Worm (Caenorhabditis elegans) whole organism, L1 larva: ENCODE measurements around the gene F38H4.3.

Experiments
- C04F5.9 ChIP-seq: sonication (generic microtip); optimal IDR thresholded peaks from 2 replicates; lab custom pipeline; 2016; ENCODE audit warnings: missing genetic modification characterization, missing compliant biosample characterization
- C16A3.4 ChIP-seq: fragments of 150-350 bp; optimal IDR thresholded peaks from 2 replicates; lab custom pipeline; 2014; ENCODE audit warnings: missing biosample characterization, missing genetic modification characterization
- C34B4.2 ChIP-seq: sonication (generic microtip); optimal IDR thresholded peaks from 2 replicates; lab custom pipeline; 2017; ENCODE audit warnings: mild to moderate bottlenecking, missing genetic modification characterization, missing compliant biosample characterization
- Y116A8C.19 ChIP-seq: sonication (generic microtip); optimal IDR thresholded peaks from 2 replicates; lab custom pipeline; 2016; ENCODE audit warnings: missing compliant biosample characterization, missing genetic modification characterization, borderline replicate concordance
- aha-1 ChIP-seq: fragments of 150-350 bp; optimal IDR thresholded peaks from 2 replicates; lab custom pipeline; 2014; ENCODE audit warnings: missing biosample characterization, missing genetic modification characterization
- alr-1 ChIP-seq: fragments of 200-800 bp; sonication (Bioruptor generic); optimal IDR thresholded peaks from 2 replicates; lab custom pipeline; 2018; ENCODE audit warnings: borderline replicate concordance, mild to moderate bottlenecking, missing genetic modification characterization, missing compliant biosample characterization
- ceh-8 ChIP-seq: fragments of 200-800 bp; sonication (Bioruptor generic); optimal IDR thresholded peaks from 2 replicates; lab custom pipeline; 2018; ENCODE audit warnings: mild to moderate bottlenecking, missing genetic modification characterization, moderate library complexity, missing compliant biosample characterization
- ceh-82 ChIP-seq, 3 experiments: fragments of 150-350 bp in 1 of 3; sonication (generic microtip) in 2 of 3; optimal IDR thresholded peaks; 2 replicates each; lab custom pipeline; 2014 to 2017; ENCODE audit warnings: missing biosample characterization in 3 of 3, missing genetic modification characterization in 3 of 3
- ceh-88 ChIP-seq: fragments of 200-800 bp; sonication (Bioruptor generic); IDR thresholded peaks from 2 replicates; pipeline ENCODE4 v1.3.6; 2022; ENCODE audit warnings: missing genetic modification characterization, missing compliant biosample characterization
- ceh-90 ChIP-seq: sonication (generic microtip); optimal IDR thresholded peaks from 2 replicates; lab custom pipeline; 2016; ENCODE audit warnings: missing genetic modification characterization, missing compliant biosample characterization
- ces-1 ChIP-seq: fragments of 150-350 bp; optimal IDR thresholded peaks from 2 replicates; lab custom pipeline; 2014; ENCODE audit warnings: missing biosample characterization, missing genetic modification reagents, missing genetic modification characterization
- dsc-1 ChIP-seq: sonication (generic microtip); optimal IDR thresholded peaks from 2 replicates; lab custom pipeline; 2016; ENCODE audit warnings: mild to moderate bottlenecking, missing genetic modification characterization, missing compliant biosample characterization
- efl-1 ChIP-seq, 4 experiments: fragments of 150-350 bp; optimal IDR thresholded peaks in 3 of 4; peaks in 1 of 4; 1 replicate in 1 of 4; 2 replicates in 3 of 4; lab custom pipeline; 2014; ENCODE audit warnings: missing biosample characterization in 2 of 4, missing genetic modification characterization in 2 of 4, missing genetic modification reagents in 2 of 4
- egl-13 ChIP-seq: sonication (generic microtip); optimal IDR thresholded peaks from 2 replicates; lab custom pipeline; 2016; ENCODE audit warnings: missing genotype, missing genetic modification reagents, missing genetic modification characterization, missing compliant biosample characterization
- elt-3 ChIP-seq, 6 experiments: fragments of 150-350 bp in 1 of 6; sonication (generic microtip); optimal IDR thresholded peaks; 2 replicates each; lab custom pipeline; 2017 to 2018; ENCODE audit warnings: missing biosample characterization in 6 of 6, missing genetic modification characterization in 6 of 6, inconsistent platforms in 1 of 6
- ets-5 ChIP-seq: fragments of 200-800 bp; sonication (Bioruptor generic); IDR thresholded peaks from 2 replicates; pipeline ENCODE4 v1.3.6; 2022; ENCODE audit warnings: missing genetic modification characterization, missing compliant biosample characterization
- fkh-4 ChIP-seq: sonication (generic microtip); optimal IDR thresholded peaks from 2 replicates; lab custom pipeline; 2016; ENCODE audit warnings: missing compliant biosample characterization, missing genetic modification characterization, borderline replicate concordance
- fkh-8 ChIP-seq: sonication (generic microtip); optimal IDR thresholded peaks from 2 replicates; lab custom pipeline; 2016; ENCODE audit warnings: mild to moderate bottlenecking, missing genetic modification characterization, missing compliant biosample characterization
- fos-1 ChIP-seq: fragments of 150-350 bp; optimal IDR thresholded peaks from 2 replicates; lab custom pipeline; 2014; ENCODE audit warnings: missing biosample characterization, missing genetic modification characterization
- hlh-17 ChIP-seq: fragments of 200-800 bp; sonication (Bioruptor generic); optimal IDR thresholded peaks from 2 replicates; lab custom pipeline; 2018; ENCODE audit warnings: missing genetic modification characterization, mild to moderate bottlenecking, missing compliant biosample characterization, moderate library complexity, borderline replicate concordance
- hlh-4 ChIP-seq: sonication (generic microtip); optimal IDR thresholded peaks from 2 replicates; lab custom pipeline; 2016; ENCODE audit warnings: mild to moderate bottlenecking, missing genetic modification characterization, missing compliant biosample characterization
- hpl-2 ChIP-seq: fragments of 150-350 bp; optimal IDR thresholded peaks from 2 replicates; lab custom pipeline; 2014; ENCODE audit warnings: missing biosample characterization, missing genetic modification reagents, missing genetic modification characterization
- isw-1 ChIP-seq: fragments of 200-800 bp; sonication (Bioruptor generic); IDR thresholded peaks from 2 replicates; pipeline ENCODE4 v1.3.6; 2022; ENCODE audit warnings: missing genetic modification characterization, missing compliant biosample characterization
- jun-1 ChIP-seq: fragments of 150-350 bp; optimal IDR thresholded peaks from 2 replicates; lab custom pipeline; 2014; ENCODE audit warnings: missing biosample characterization, missing genetic modification reagents, missing genetic modification characterization
- lin-13 ChIP-seq: fragments of 150-350 bp; optimal IDR thresholded peaks from 2 replicates; lab custom pipeline; 2014; ENCODE audit warnings: missing biosample characterization, missing genetic modification reagents, missing genetic modification characterization
- lin-14 ChIP-seq: fragments of 200-800 bp; sonication (Bioruptor generic); optimal IDR thresholded peaks from 2 replicates; lab custom pipeline; 2018; ENCODE audit warnings: mild to moderate bottlenecking, missing genetic modification characterization, moderate library complexity, missing compliant biosample characterization
- lir-3 ChIP-seq: sonication (generic microtip); optimal IDR thresholded peaks from 2 replicates; lab custom pipeline; 2016; ENCODE audit warnings: mild to moderate bottlenecking, missing genetic modification characterization, moderate library complexity, missing compliant biosample characterization; ENCODE audit not compliant: poor library complexity
- lsy-2 ChIP-seq, 2 experiments: fragments of 150-350 bp; optimal IDR thresholded peaks; 2 replicates each; lab custom pipeline; 2014; ENCODE audit warnings: missing biosample characterization in 2 of 2, missing genetic modification characterization in 2 of 2
- mab-9 ChIP-seq: fragments of 200-800 bp; sonication (Bioruptor generic); IDR thresholded peaks from 2 replicates; pipeline ENCODE4 v1.3.6; 2022; ENCODE audit warnings: missing genetic modification reagents, missing genetic modification characterization, missing compliant biosample characterization
- mdl-1 ChIP-seq, 2 experiments: fragments of 150-350 bp; optimal IDR thresholded peaks; 2 replicates each; lab custom pipeline; 2014 to 2017; ENCODE audit warnings: missing biosample characterization in 2 of 2, missing genetic modification characterization in 2 of 2, inconsistent platforms in 1 of 2
- mef-2 ChIP-seq: fragments of 150-350 bp; optimal IDR thresholded peaks from 2 replicates; lab custom pipeline; 2014; ENCODE audit warnings: missing biosample characterization, missing genetic modification characterization
- mep-1 ChIP-seq: fragments of 150-350 bp; optimal IDR thresholded peaks from 2 replicates; lab custom pipeline; 2014; ENCODE audit warnings: missing biosample characterization, missing genetic modification characterization
- nhr-11 ChIP-seq: fragments of 150-350 bp; optimal IDR thresholded peaks from 2 replicates; lab custom pipeline; 2014; ENCODE audit warnings: missing biosample characterization, missing genetic modification characterization
- nhr-19 ChIP-seq: fragments of 200-800 bp; sonication (Bioruptor generic); conservative IDR thresholded peaks from 2 replicates; pipeline ENCODE4 v1.3.6; 2022; ENCODE audit warnings: missing genetic modification characterization, missing compliant biosample characterization
- nhr-20 ChIP-seq: sonication (generic microtip); optimal IDR thresholded peaks from 2 replicates; lab custom pipeline; 2016; ENCODE audit warnings: mild to moderate bottlenecking, missing genetic modification characterization, missing compliant biosample characterization
- nhr-47 ChIP-seq: sonication (generic microtip); optimal IDR thresholded peaks from 2 replicates; lab custom pipeline; 2016; ENCODE audit warnings: mild to moderate bottlenecking, missing genetic modification characterization, moderate library complexity, missing compliant biosample characterization
- nhr-71 ChIP-seq: sonication (generic microtip); optimal IDR thresholded peaks from 2 replicates; lab custom pipeline; 2016; ENCODE audit warnings: mild to moderate bottlenecking, missing genetic modification characterization, moderate library complexity, missing compliant biosample characterization
- nhr-85 ChIP-seq: sonication (generic microtip); peaks from one replicate; lab custom pipeline; 2016; ENCODE audit warnings: missing genetic modification characterization, inconsistent platforms, missing compliant biosample characterization
- pag-3 ChIP-seq: sonication (generic microtip); optimal IDR thresholded peaks from 2 replicates; lab custom pipeline; 2017; ENCODE audit warnings: missing genetic modification characterization, mild to moderate bottlenecking, missing compliant biosample characterization, antibody characterized with exemption, borderline replicate concordance; ENCODE audit not compliant: insufficient read depth
- rnt-1 ChIP-seq: sonication (generic microtip); optimal IDR thresholded peaks from 2 replicates; lab custom pipeline; 2016; ENCODE audit warnings: mild to moderate bottlenecking, missing genetic modification characterization, moderate library complexity, missing compliant biosample characterization
- skn-1 ChIP-seq: fragments of 150-350 bp; optimal IDR thresholded peaks from 2 replicates; lab custom pipeline; 2014; ENCODE audit warnings: missing biosample characterization, missing genetic modification characterization
- swsn-7 ChIP-seq: sonication (generic microtip); optimal IDR thresholded peaks from 2 replicates; lab custom pipeline; 2016; ENCODE audit warnings: missing genetic modification characterization, missing compliant biosample characterization
- tlp-1 ChIP-seq: fragments of 150-350 bp; optimal IDR thresholded peaks from 2 replicates; lab custom pipeline; 2014; ENCODE audit warnings: missing biosample characterization, missing genetic modification characterization
- unc-30 ChIP-seq: sonication (generic microtip); optimal IDR thresholded peaks from 2 replicates; lab custom pipeline; 2017; ENCODE audit warnings: missing biosample characterization, missing genetic modification characterization
- unc-98 ChIP-seq: fragments of 200-800 bp; sonication (Bioruptor generic); IDR thresholded peaks from 2 replicates; pipeline ENCODE4 v1.3.6; 2022; ENCODE audit warnings: missing genetic modification characterization, missing compliant biosample characterization
- vab-15 ChIP-seq: sonication (generic microtip); optimal IDR thresholded peaks from 2 replicates; lab custom pipeline; 2017; ENCODE audit warnings: missing genotype, mild to moderate bottlenecking, missing genetic modification characterization, missing compliant biosample characterization
- zip-4 ChIP-seq: fragments of 200-800 bp; sonication (Bioruptor generic); optimal IDR thresholded peaks from 2 replicates; lab custom pipeline; 2018; ENCODE audit warnings: mild to moderate bottlenecking, missing genetic modification characterization, moderate library complexity, missing compliant biosample characterization
- ztf-11 ChIP-seq, 2 experiments: sonication (generic microtip); optimal IDR thresholded peaks; 2 replicates each; lab custom pipeline; 2016 to 2017; ENCODE audit warnings: missing genetic modification characterization in 2 of 2, missing biosample characterization in 1 of 2, missing compliant biosample characterization in 1 of 2
- ztf-4 ChIP-seq: fragments of 150-350 bp; optimal IDR thresholded peaks from 2 replicates; lab custom pipeline; 2014; ENCODE audit warnings: missing biosample characterization, missing genetic modification characterization

The F38H4.3 gene

DNA sequence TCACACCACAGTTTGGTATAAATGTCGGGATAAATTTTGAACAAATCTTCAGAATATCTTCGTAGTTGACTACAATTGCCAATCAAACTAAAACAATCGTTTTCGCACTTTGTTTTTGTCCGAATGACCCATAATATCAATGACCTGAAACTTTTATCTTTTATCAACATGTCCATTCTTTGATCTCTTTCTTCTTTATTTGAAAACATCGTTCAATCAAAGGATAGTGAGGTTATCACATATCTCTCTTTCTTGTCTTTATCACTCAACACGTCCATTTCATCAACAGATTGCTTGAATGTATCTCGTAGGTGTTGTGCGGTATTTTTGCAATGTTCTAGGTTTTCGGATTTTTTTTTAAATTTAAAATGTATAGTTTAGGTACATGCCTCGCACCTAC lies 33.2 kb upstream of the F38H4.3 start (continued):
- TF ChIP-seq mab-9 (GFP tag; lab: Robert Waterston, UW), result no peak

DNA sequence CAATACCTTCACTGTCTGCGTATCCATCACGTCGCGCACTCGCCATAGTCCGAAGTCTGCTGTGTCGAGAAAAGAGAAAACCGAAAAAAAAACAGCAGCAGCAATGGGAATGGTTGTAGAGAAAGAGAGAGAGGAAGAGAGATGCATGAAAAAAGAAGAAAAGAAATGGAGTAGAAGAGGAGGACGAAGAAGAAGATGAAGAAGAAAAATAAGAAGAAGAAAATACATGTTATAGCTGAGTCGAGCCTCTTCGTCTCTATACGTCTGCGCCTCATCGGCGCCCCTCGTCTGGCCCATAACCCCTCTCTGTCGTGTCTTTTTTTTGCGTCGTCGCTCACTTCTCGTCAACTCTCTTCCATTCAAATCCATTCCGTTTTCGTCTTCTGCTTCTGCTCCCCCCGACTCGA lies 32.5 kb upstream of the F38H4.3 start:
- TF ChIP-seq nhr-85 (tag; lab: Kevin White, UChicago) (peak; percentile 82), ces-1 (GFP tag; lab: Kevin White, UChicago) (no peak), aha-1 (no peak), hlh-17 (no peak), isw-1 (peak; percentile 58), fos-1 (tag; lab: Kevin White, UChicago) (peak; percentile 66), zip-4 (GFP tag; lab: Kevin White, UChicago) (no peak), efl-1 (optimal IDR thresholded peaks at IDR 0.05; lab: Kevin White, UChicago) (peak; percentile 65 to 78), efl-1 (GFP tag; optimal IDR thresholded peaks at IDR 0.05 in 1 of 2; lab: Kevin White, UChicago) (peak in 1 of 2 experiments; percentile 31), mep-1 (peak; percentile 88), ets-5 (GFP tag; lab: Robert Waterston, UW) (no peak), tlp-1 (no peak), nhr-19 (GFP tag; lab: Robert Waterston, UW) (peak; percentile 65), fkh-8 (tag; lab: Kevin White, UChicago) (peak; percentile 89), lin-13 (GFP tag; lab: Kevin White, UChicago) (no peak), nhr-47 (peak; percentile 78), mdl-1 (tag; optimal IDR thresholded peaks at IDR 0.05; lab: Kevin White, UChicago) (peak in 1 of 2 experiments; percentile 40), ceh-82 (tag; optimal IDR thresholded peaks at IDR 0.05; lab: Kevin White, UChicago) (peak; percentile 4 to 62 (median 56)), rnt-1 (tag; lab: Kevin White, UChicago) (peak; percentile 39), vab-15 (tag; lab: Kevin White, UChicago) (no peak), C16A3.4 (peak; percentile 60), unc-30 (tag; lab: Kevin White, UChicago) (no peak), ztf-11 (tag; optimal IDR thresholded peaks at IDR 0.05; lab: Kevin White, UChicago) (no peak), mef-2 (tag; lab: Kevin White, UChicago) (no peak), C04F5.9 (no peak), ztf-4 (tag; lab: Kevin White, UChicago) (peak; percentile 53), mab-9 (GFP tag; lab: Robert Waterston, UW) (no peak; the same call in 1 of the 2 replicates), jun-1 (tag; lab: Kevin White, UChicago) (peak; percentile 42), hpl-2 (no peak), swsn-7 (tag; lab: Kevin White, UChicago) (peak; percentile 82), C34B4.2 (tag; lab: Kevin White, UChicago) (no peak), nhr-11 (tag; lab: Kevin White, UChicago) (peak; percentile 14), ceh-88 (GFP tag; lab: Robert Waterston, UW) (no peak), pag-3 (tag; lab: Kevin White, UChicago) (no peak), lin-14 (GFP tag; lab: Kevin White, UChicago) (peak; percentile 97), hlh-4 (tag; lab: Kevin White, UChicago) (no peak), alr-1 (tag; lab: Kevin White, UChicago) (no peak), egl-13 (tag; lab: Kevin White, UChicago) (peak; percentile 46), dsc-1 (tag; lab: Kevin White, UChicago) (peak; percentile 66), nhr-20 (tag; lab: Kevin White, UChicago) (peak; percentile 73), Y116A8C.19 (tag; lab: Kevin White, UChicago) (no peak), nhr-71 (tag; lab: Kevin White, UChicago) (peak; percentile 91), unc-98 (GFP tag; lab: Robert Waterston, UW) (no peak), ceh-8 (GFP tag; lab: Kevin White, UChicago) (peak; percentile 20), fkh-4 (no peak), lir-3 (tag; lab: Kevin White, UChicago) (peak; percentile 50), elt-3 (tag; optimal IDR thresholded peaks at IDR 0.05; lab: Kevin White, UChicago) (peak in 2 of 6 experiments; percentile 10 to 37), lsy-2 (tag; optimal IDR thresholded peaks at IDR 0.05; lab: Kevin White, UChicago) (peak; percentile 77 to 87), skn-1 (peak; percentile 28), ceh-90 (tag; lab: Kevin White, UChicago) (no peak)
